Worm (Caenorhabditis elegans): ENCODE data around the gene C44C10.12.

- TF ChIP-seq ama-1 (optimal IDR thresholded peaks at IDR 0.05), result no peak
- no peak for TF ChIP-seq nhr-237 (tag; optimal IDR thresholded peaks at IDR 0.05)
- TF ChIP-seq skn-1 (tag; optimal IDR thresholded peaks at IDR 0.05), result no peak
- TF ChIP-seq egl-27 (tag; optimal IDR thresholded peaks at IDR 0.05), result no peak
Observed at ce11 chrX:11743723-11744122, 46.9 kb downstream of the C44C10.12 start.

Data from whole organism, L3 larva.